Fruit fly (Drosophila melanogaster): ENCODE data around the gene CG18789.

CG18789 gene

dm6 chr2L:11970853-11971397 lies 24.3 kb downstream of the CG18789 start (continued):
- no peak for TF ChIP-seq CG8944 (GFP tag; optimal IDR thresholded peaks at IDR 0.05)
- TF ChIP-seq az2 (GFP tag; optimal IDR thresholded peaks at IDR 0.05) = no peak
- no peak for TF ChIP-seq CG7372 (GFP tag; IDR thresholded peaks at IDR 0.05)
- no peak for TF ChIP-seq bigmax (GFP tag; optimal IDR thresholded peaks at IDR 0.05)
- TF ChIP-seq CG9727 (GFP tag; optimal IDR thresholded peaks at IDR 0.05) = no peak
- no peak for TF ChIP-seq gcm2 (GFP tag; optimal IDR thresholded peaks at IDR 0.05)
- peak; percentile 62 for TF ChIP-seq lab (GFP tag; optimal IDR thresholded peaks at IDR 0.05)
- TF ChIP-seq btn (GFP tag; optimal IDR thresholded peaks at IDR 0.05) = no peak
- peak; percentile 10 for TF ChIP-seq CHES-1-like (GFP tag; optimal IDR thresholded peaks at IDR 0.05)
- no peak for TF ChIP-seq CG12104 (GFP tag; optimal IDR thresholded peaks at IDR 0.05)
- peak; percentile 9 for TF ChIP-seq da (GFP tag; optimal IDR thresholded peaks at IDR 0.05)
- no peak for TF ChIP-seq CG15696 (tag; optimal IDR thresholded peaks at IDR 0.05)
- peak; percentile 44; the same call in 1 of the 3 replicates for TF ChIP-seq CG34422 (GFP tag; IDR thresholded peaks at IDR 0.05)
- 0 out of 3 replicates have a peak, but pooled peaks have one; percentile 11 for TF ChIP-seq ken (GFP tag; IDR thresholded peaks at IDR 0.05)
- TF ChIP-seq abd-A (tag; optimal IDR thresholded peaks at IDR 0.05) = peak; percentile 64
- TF ChIP-seq CG3995 (GFP tag; optimal IDR thresholded peaks at IDR 0.05) = peak; percentile 69
- 0 out of 2 replicates have a peak, but pooled peaks have one; percentile 52 for TF ChIP-seq CG5953 (GFP tag; IDR thresholded peaks at IDR 0.05)
- no peak; the same call in 1 of the 2 replicates for TF ChIP-seq wdn (GFP tag; IDR thresholded peaks at IDR 0.05)
- no peak for TF ChIP-seq CG10431 (GFP tag; optimal IDR thresholded peaks at IDR 0.05)
- TF ChIP-seq exex (tag; optimal IDR thresholded peaks at IDR 0.05) = peak; percentile 83
- peak; percentile 19; the same call in 1 of the 2 replicates for TF ChIP-seq CG42726 (GFP tag; IDR thresholded peaks at IDR 0.05; ENCODE audit: partially characterized antibody)
- peak; percentile 19 for TF ChIP-seq CG2678 (tag; optimal IDR thresholded peaks at IDR 0.05)
- TF ChIP-seq ac (GFP tag; optimal IDR thresholded peaks at IDR 0.05) = peak; percentile 36
- TF ChIP-seq bcd (GFP tag; optimal IDR thresholded peaks at IDR 0.05) = peak; percentile 5
- no peak for TF ChIP-seq CG17328 (GFP tag; IDR thresholded peaks at IDR 0.05)
- no peak for TF ChIP-seq usp (GFP tag; optimal IDR thresholded peaks at IDR 0.05)
- no peak for TF ChIP-seq D19B (GFP tag; optimal IDR thresholded peaks at IDR 0.05)
- no peak for TF ChIP-seq CG2129 (GFP tag; IDR thresholded peaks at IDR 0.05; ENCODE audit: partially characterized antibody)
- TF ChIP-seq CG17802 (tag; optimal IDR thresholded peaks at IDR 0.05) = no peak
- no peak for TF ChIP-seq ara (GFP tag; IDR thresholded peaks at IDR 0.05)
- TF ChIP-seq dpn (GFP tag; optimal IDR thresholded peaks at IDR 0.05) = peak in 1 of 2 experiments; percentile 2
- no peak for TF ChIP-seq CG9876 (GFP tag; optimal IDR thresholded peaks at IDR 0.05)
- TF ChIP-seq CG30403 (GFP tag; optimal IDR thresholded peaks at IDR 0.05) = no peak
- TF ChIP-seq CG32772 (GFP tag; IDR thresholded peaks at IDR 0.05) = 0 out of 2 replicates have a peak, but pooled peaks have one; percentile 31
- TF ChIP-seq zf30C (GFP tag; optimal IDR thresholded peaks at IDR 0.05) = no peak
- TF ChIP-seq CG8478 (optimal IDR thresholded peaks at IDR 0.05) = peak; percentile 92
- TF ChIP-seq onecut (GFP tag; IDR thresholded peaks at IDR 0.05) = peak; percentile 29; the same call in 1 of the 2 replicates
- peak; percentile 64 for TF ChIP-seq Bgb (GFP tag; IDR thresholded peaks at IDR 0.05; ENCODE audit: partially characterized antibody)
- TF ChIP-seq CG12219 (GFP tag; optimal IDR thresholded peaks at IDR 0.05) = no peak
- TF ChIP-seq pros (GFP tag; optimal IDR thresholded peaks at IDR 0.05) = peak; percentile 62
- TF ChIP-seq Gug (GFP tag; IDR thresholded peaks at IDR 0.05) = 0 out of 4 replicates have a peak, but pooled peaks have one; percentile 7
- 0 out of 3 replicates have a peak, but pooled peaks have one; percentile 30 for TF ChIP-seq Opbp (GFP tag; IDR thresholded peaks at IDR 0.05; ENCODE audit: partially characterized antibody)
- TF ChIP-seq gt (GFP tag; IDR thresholded peaks at IDR 0.05) = no peak
- no peak for TF ChIP-seq CG7928 (GFP tag; optimal IDR thresholded peaks at IDR 0.05)
- peak; percentile 88 to 94 for TF ChIP-seq Trl (optimal IDR thresholded peaks at IDR 0.05)
- peak; percentile 55 for TF ChIP-seq Trl (GFP tag; optimal IDR thresholded peaks at IDR 0.05)
- TF ChIP-seq MBD-R2 (GFP tag; IDR thresholded peaks at IDR 0.05) = 0 out of 2 replicates have a peak, but pooled peaks have one; percentile 10
- no peak for TF ChIP-seq Tbp (GFP tag; optimal IDR thresholded peaks at IDR 0.05)
- TF ChIP-seq CG17361 (GFP tag; IDR thresholded peaks at IDR 0.05) = no peak
- TF ChIP-seq row (GFP tag; IDR thresholded peaks at IDR 0.05) = peak; percentile 40; the same call in 2 of the 3 replicates
- peak; percentile 50 for TF ChIP-seq HLHmδ (GFP tag; optimal IDR thresholded peaks at IDR 0.05)
